Fruit fly (Drosophila melanogaster) Kc167 (cell line): ENCODE data around the gene smog.

Experiments used
- Myc ChIP-seq: fragments of >200 bp; optimal IDR thresholded peaks from 2 replicates; lab custom pipeline; 2017; ENCODE audit warnings: missing external identifiers
- Sin3A ChIP-seq: fragments of >200 bp; optimal IDR thresholded peaks from 2 replicates; lab custom pipeline; 2018; ENCODE audit warnings: missing external identifiers
- h ChIP-seq: fragments of >200 bp; optimal IDR thresholded peaks from 3 replicates; lab custom pipeline; 2018; ENCODE audit warnings: missing external identifiers
- insv ChIP-seq: fragments of >200 bp; optimal IDR thresholded peaks from 3 replicates; lab custom pipeline; 2018; ENCODE audit warnings: missing external identifiers
- psq ChIP-seq: fragments of >200 bp; optimal IDR thresholded peaks from 2 replicates; lab custom pipeline; 2017; ENCODE audit warnings: missing external identifiers
- ttk ChIP-seq: sonication (Bioruptor generic); optimal IDR thresholded peaks from 2 replicates; lab custom pipeline; 2017; ENCODE audit warnings: missing external identifiers

smog gene

dm6 chr2L:4903838-4904237 is 51.2 kb downstream of the smog start:
- TF ChIP-seq psq (lab: Kevin White, UChicago) (no peak), h (lab: Kevin White, UChicago) (no peak), insv (lab: Kevin White, UChicago) (no peak), Sin3A (lab: Kevin White, UChicago) (no peak)

DNA sequence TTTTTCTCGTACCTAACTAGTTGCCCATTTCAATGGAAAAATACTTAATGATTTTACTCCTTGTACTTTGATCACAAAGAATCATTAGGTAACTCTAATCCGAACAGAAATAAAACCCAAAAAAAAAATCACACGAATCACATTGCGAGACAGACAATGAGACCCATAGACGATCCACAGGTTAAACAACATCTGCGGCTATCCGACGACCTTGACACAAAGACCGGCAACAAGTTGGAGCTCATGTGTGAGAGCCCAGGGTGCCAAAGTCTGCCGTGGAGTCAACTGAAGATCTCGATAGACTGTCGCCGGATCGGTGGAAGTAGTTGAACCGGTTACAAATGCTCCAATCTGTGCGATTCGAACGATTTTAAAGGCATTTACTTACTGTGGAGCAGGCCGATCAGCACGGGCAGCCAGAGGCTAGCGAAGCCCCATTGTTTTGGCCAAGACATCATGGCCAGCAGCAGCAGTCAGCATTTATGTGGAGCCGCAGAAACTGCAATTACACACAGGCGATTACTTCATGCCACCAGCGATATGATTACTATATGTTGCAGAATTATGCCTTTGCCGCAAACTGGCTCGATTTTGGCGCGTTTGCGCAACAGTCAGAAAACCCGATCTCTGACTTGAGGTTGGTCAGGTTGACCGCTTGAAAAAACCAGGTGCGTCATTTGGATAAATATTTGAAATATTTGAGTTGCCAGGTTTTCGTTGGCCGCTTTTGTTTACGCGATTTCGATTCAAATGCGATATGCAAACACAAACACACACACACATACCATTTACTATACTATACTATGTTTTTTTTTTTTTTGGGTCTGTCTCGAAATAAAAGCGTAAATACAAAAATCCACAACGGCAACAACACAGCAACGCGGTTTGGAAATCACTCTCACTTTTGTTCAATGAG is 53.0 kb downstream of the smog start:
- no peak for TF ChIP-seq h (lab: Kevin White, UChicago)
- no peak for TF ChIP-seq ttk (lab: Kevin White, UChicago)
- TF ChIP-seq psq (lab: Kevin White, UChicago): no peak
- no peak for TF ChIP-seq Myc (lab: Kevin White, UChicago)
- no peak for TF ChIP-seq insv (lab: Kevin White, UChicago)
- TF ChIP-seq Sin3A (lab: Kevin White, UChicago): no peak

- no peak for TF ChIP-seq Sin3A (lab: Kevin White, UChicago)
- TF ChIP-seq insv (lab: Kevin White, UChicago): no peak
- no peak for TF ChIP-seq h (lab: Kevin White, UChicago)
Measured at dm6 chr2L:4906546-4907250, 54.0 kb downstream of the smog start, which contains the start of gene snsl. TSS of gene snsl (minus strand) at chr2L:4906762.

- TF ChIP-seq insv (lab: Kevin White, UChicago) (no peak), h (lab: Kevin White, UChicago) (no peak), Myc (lab: Kevin White, UChicago) (no peak), psq (lab: Kevin White, UChicago) (no peak), ttk (lab: Kevin White, UChicago) (no peak), Sin3A (lab: Kevin White, UChicago) (no peak)
Measured at dm6 chr2L:4907986-4908385, 55.3 kb downstream of the smog start.

DNA sequence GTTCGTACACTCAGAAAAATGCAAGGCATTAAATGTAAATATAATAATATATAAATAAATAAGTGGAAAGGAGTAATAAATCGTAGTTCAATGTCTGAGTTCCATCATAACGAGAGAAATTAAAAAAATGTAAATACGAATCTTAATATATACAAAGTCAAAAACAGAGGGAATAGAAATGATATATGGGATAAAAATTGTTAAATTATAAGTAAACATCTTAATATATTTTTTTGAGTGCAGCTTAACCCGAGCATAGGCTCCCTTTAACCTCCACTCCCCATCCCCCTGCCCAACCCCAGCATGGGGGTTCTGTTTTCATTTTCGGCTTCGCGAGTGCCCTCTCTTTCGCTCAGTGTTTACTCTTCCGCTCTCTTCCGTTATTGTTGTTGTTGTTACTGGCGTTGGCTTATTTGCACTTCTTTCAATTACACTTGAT is 63.1 kb downstream of the smog start:
- TF ChIP-seq h (lab: Kevin White, UChicago) (no peak), Sin3A (lab: Kevin White, UChicago) (no peak), insv (lab: Kevin White, UChicago) (no peak), psq (lab: Kevin White, UChicago) (no peak), ttk (lab: Kevin White, UChicago) (no peak), Myc (lab: Kevin White, UChicago) (no peak)

DNA sequence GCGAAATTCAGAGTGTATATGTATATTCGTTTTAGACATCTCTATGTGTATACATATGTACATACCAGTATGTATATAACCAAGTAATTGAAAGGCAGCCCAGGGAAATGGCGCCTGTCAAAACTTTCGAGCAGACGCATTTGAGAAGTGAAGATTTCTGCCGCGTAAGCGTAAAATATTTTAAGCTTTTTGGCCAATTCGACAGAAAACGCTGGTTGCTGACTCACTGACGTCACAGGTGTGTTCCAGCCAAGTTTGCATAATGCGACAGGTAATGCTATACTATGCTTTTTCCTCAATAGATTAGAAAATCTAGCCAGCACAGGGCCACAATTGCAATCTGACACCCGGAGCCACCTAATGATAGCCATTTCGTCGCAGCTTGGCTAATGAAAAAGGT is 64.1 kb downstream of the smog start:
- TF ChIP-seq insv (lab: Kevin White, UChicago) (no peak), h (lab: Kevin White, UChicago) (no peak), ttk (lab: Kevin White, UChicago) (no peak), Myc (lab: Kevin White, UChicago) (no peak), psq (lab: Kevin White, UChicago) (no peak), Sin3A (lab: Kevin White, UChicago) (no peak)
